Worm (Caenorhabditis elegans): Measurements from ENCODE around the gene B0554.5.

The B0554.5 gene

DNA sequence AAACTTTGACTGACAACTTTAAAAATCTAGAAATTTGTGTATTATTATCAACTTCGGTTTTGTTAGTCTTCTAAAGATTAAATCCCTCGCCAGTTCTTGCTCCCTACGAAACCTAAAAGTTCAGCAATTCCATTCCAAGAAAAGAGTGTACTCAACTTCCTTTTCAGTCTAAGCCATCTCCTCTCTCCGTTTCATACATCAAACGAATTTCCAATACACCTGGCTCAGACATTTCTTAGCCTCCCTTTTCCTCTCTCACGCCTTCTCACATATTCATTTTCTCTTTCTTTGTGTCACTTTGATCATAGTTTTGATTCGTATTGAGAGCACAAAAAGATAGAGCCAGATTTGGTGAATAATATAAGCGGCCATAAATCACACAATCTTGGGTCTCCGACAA lies 27.9 kb upstream of the B0554.5 start, which contains the start of gene nhr-253:
Gene nhr-253 (plus strand): TSS at position 285 of the 400 bp plus-strand sequence.
- TF ChIP-seq athp-1 (tag; optimal IDR thresholded peaks at IDR 0.05) (no peak), F39B2.1 (GFP tag; IDR thresholded peaks at IDR 0.05) (no peak), him-1 (tag; optimal IDR thresholded peaks at IDR 0.05) (no peak), dpl-1 (GFP tag; optimal IDR thresholded peaks at IDR 0.05) (no peak), cebp-2 (GFP tag; IDR thresholded peaks at IDR 0.05) (no peak), B0035.1 (tag; optimal IDR thresholded peaks at IDR 0.05) (no peak), nfya-1 (tag; optimal IDR thresholded peaks at IDR 0.05; ENCODE audit: borderline replicate concordance, insufficient read depth) (no peak), hmg-1.2 (GFP tag; IDR thresholded peaks at IDR 0.05) (no peak)

DNA sequence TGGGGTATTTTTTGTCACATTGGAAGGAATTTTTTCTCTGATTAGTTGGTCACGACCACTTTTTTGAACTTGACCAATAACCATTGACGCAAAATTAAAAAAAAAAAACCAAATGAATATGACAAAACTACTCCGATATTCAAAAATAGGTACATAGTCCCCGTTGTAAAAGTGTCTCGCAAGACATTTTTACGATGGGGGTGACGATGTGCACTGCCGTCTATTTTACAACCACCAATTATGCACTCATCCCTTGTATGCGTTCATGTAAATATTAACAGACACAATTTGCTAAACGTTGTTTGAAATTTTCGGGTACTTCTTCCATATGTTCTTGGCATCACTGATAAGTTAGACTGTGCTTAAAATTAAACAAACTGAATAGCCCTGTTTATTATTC lies 24.5 kb upstream of the B0554.5 start, which contains the start of gene scl-27:
Gene scl-27 (plus strand): TSS at position 301 of the 400 bp plus-strand sequence.
- no peak for TF ChIP-seq dpff-1 (tag; optimal IDR thresholded peaks at IDR 0.05)
- no peak for TF ChIP-seq T07F8.4 (tag; optimal IDR thresholded peaks at IDR 0.05)

DNA sequence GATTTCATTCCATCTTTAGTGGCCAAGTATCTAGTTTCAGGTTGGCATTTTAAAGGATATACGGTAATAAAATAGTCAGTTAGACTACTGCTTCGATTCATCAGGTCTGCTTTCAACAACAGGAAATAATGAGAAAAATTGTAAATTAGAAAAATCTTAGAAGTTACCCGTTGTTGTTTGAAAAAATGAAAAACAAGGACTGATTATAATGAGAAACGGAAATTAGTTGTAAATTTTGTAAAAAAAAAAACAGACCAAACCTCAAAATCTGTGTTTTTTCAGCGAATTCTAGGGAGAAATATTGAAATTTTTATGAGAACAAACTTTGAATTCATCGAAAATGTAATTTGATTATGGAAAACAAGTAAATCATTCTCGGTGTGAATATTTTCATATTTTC lies 21.2 kb upstream of the B0554.5 start, which contains the start of gene srh-62:
Gene srh-62 (minus strand): TSS at position 101 of the 400 bp plus-strand sequence.
- TF ChIP-seq sea-2 (GFP tag; IDR thresholded peaks at IDR 0.05) (no peak), pbrm-1 (GFP tag; IDR thresholded peaks at IDR 0.05) (no peak), egl-44 (GFP tag; IDR thresholded peaks at IDR 0.05) (no peak), ceh-27 (GFP tag; optimal IDR thresholded peaks at IDR 0.05) (no peak), Y53F4B.3 (GFP tag; IDR thresholded peaks at IDR 0.05) (no peak), hlh-12 (tag; optimal IDR thresholded peaks at IDR 0.05) (no peak), snpc-4 (GFP tag; optimal IDR thresholded peaks at IDR 0.05) (no peak), snpc-4 (tag; optimal IDR thresholded peaks at IDR 0.05) (no peak), nfyb-1 (GFP tag; IDR thresholded peaks at IDR 0.05) (no peak), bed-1 (GFP tag; IDR thresholded peaks at IDR 0.05) (no peak), snpc-1.1 (tag; optimal IDR thresholded peaks at IDR 0.05; ENCODE audit: insufficient read depth) (no peak), tlf-1 (GFP tag; optimal IDR thresholded peaks at IDR 0.05) (no peak), ztf-25 (GFP tag; IDR thresholded peaks at IDR 0.05) (no peak), rpc-1 (optimal IDR thresholded peaks at IDR 0.05) (no peak), rpc-1 (tag; optimal IDR thresholded peaks at IDR 0.05) (no peak), hrde-1 (tag; optimal IDR thresholded peaks at IDR 0.05; ENCODE audit: borderline replicate concordance) (no peak), aptf-2 (GFP tag; conservative IDR thresholded peaks at IDR 0.05) (no peak), ceh-79 (tag; optimal IDR thresholded peaks at IDR 0.05) (no peak), B0261.1 (tag; optimal IDR thresholded peaks at IDR 0.05) (no peak), dox-1 (GFP tag; IDR thresholded peaks at IDR 0.05) (no peak), F10E7.11 (tag; optimal IDR thresholded peaks at IDR 0.05) (no peak), Y79H2A.3 (GFP tag; conservative IDR thresholded peaks at IDR 0.05) (no peak)

DNA sequence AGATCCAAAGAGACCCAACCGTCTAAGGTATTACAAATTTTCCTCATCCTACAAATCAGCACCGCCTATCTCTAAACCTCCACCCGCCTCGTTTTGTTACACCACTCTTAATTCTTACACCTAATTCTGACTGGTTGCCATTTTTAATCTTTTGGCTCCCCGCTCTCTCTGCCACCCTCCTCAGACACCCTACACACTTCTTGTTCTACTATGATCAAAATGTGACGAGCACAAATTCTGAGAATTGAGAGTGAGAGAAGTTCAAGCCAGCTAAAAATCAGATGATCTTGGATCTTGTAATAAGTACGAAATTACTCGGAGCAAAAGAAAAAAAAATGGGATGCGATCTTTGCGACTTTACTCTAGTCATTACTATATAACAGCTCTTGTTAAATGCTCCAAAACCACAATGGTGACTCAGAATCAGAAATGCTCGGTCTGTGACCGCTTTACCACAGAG lies 20.0 kb upstream of the B0554.5 start, which contains the start of gene nhr-252:
Gene nhr-252 (plus strand): TSS at position 410 of the 460 bp plus-strand sequence.
- TF ChIP-seq pbrm-1 (GFP tag; IDR thresholded peaks at IDR 0.05) (no peak), xnd-1 (tag; optimal IDR thresholded peaks at IDR 0.05) (no peak), ztf-26 (tag; optimal IDR thresholded peaks at IDR 0.05) (no peak), attf-5 (GFP tag; optimal IDR thresholded peaks at IDR 0.05) (no peak), rec-8 (tag; optimal IDR thresholded peaks at IDR 0.05) (no peak), tbx-9 (tag; optimal IDR thresholded peaks at IDR 0.05; ENCODE audit: borderline replicate concordance) (no peak), lin-54 (GFP tag; optimal IDR thresholded peaks at IDR 0.05) (no peak), nfya-1 (tag; optimal IDR thresholded peaks at IDR 0.05; ENCODE audit: borderline replicate concordance, insufficient read depth) (no peak), ekl-4 (GFP tag; IDR thresholded peaks at IDR 0.05) (no peak), madf-8 (GFP tag; conservative IDR thresholded peaks at IDR 0.05) (no peak), ceh-27 (GFP tag; optimal IDR thresholded peaks at IDR 0.05) (no peak)
